Worm (Caenorhabditis elegans): ENCODE data around the gene ZK1098.6.

Gene ZK1098.6

DNA sequence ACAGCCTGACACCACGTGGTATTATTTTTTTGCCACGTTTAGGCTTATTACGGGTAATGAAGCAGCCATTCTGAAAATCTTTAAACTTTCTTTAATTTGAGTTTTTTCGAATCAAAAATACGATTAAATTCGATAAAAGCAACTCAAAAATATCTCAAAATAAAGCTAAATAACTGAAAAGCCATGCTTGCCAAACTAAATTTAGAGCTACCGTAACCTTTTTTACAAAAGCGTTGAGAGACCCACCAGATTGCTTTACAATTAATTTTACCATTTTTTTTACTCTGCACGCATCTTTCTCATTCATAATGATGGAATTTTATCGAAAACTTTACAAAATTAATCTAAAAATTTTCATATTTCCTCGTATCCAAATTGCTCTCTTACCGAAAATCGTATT lies 38.9 kb upstream of the ZK1098.6 start:
- no peak for TF ChIP-seq dmd-8 (GFP tag; IDR thresholded peaks at IDR 0.05)
- no peak for TF ChIP-seq egl-43 (GFP tag; IDR thresholded peaks at IDR 0.05)
- TF ChIP-seq jun-1 (tag; optimal IDR thresholded peaks at IDR 0.05), result no peak
- no peak for TF ChIP-seq tag-97 (GFP tag; IDR thresholded peaks at IDR 0.05)
- TF ChIP-seq nhr-76 (tag; optimal IDR thresholded peaks at IDR 0.05), result no peak
- no peak for TF ChIP-seq unc-62 (GFP tag; optimal IDR thresholded peaks at IDR 0.05 in 1 of 2)
- TF ChIP-seq unc-62 (tag; optimal IDR thresholded peaks at IDR 0.05), result no peak
- TF ChIP-seq dpl-1 (GFP tag; optimal IDR thresholded peaks at IDR 0.05), result no peak
- TF ChIP-seq R02D3.7 (tag; optimal IDR thresholded peaks at IDR 0.05), result no peak
- TF ChIP-seq Y105C5A.15 (GFP tag; IDR thresholded peaks at IDR 0.05), result no peak
- no peak for TF ChIP-seq fos-1 (tag; optimal IDR thresholded peaks at IDR 0.05)
- no peak for TF ChIP-seq aha-1 (tag)
- TF ChIP-seq F37D6.2 (tag; optimal IDR thresholded peaks at IDR 0.05), result no peak
- no peak for TF ChIP-seq set-16 (GFP tag; IDR thresholded peaks at IDR 0.05)
- no peak for TF ChIP-seq spr-3 (GFP tag; optimal IDR thresholded peaks at IDR 0.05)
- TF ChIP-seq ceh-62 (tag; optimal IDR thresholded peaks at IDR 0.05), result no peak
- TF ChIP-seq rbr-2 (tag; optimal IDR thresholded peaks at IDR 0.05), result no peak

DNA sequence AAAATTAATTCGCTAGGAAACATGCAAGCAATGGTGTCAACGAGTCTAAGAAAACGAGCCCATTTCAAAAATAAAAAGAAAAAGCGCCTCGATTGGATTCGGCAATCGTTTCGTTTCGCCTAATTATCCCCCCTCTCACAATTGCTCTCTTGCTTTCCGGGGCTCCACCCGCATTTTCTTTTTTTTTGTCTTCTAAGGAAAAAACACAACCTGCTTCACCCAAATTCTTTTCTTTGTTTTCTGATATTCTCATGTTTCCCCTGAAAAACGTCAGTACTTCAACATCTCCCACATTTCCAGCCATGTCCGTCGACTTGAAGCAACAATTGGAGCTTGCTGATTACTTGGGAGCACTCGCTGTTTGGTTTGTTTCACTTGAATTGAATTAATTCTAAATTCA lies 38.5 kb upstream of the ZK1098.6 start, which contains the start of gene nlp-36:
nlp-36 (plus strand) TSS at position 301 of the 400 bp plus-strand sequence.
- TF ChIP-seq pha-4 (GFP tag; IDR thresholded peaks at IDR 0.05), result no peak
- TF ChIP-seq pha-4 (tag; optimal IDR thresholded peaks at IDR 0.05), result no peak
- TF ChIP-seq gei-8 (GFP tag; optimal IDR thresholded peaks at IDR 0.05), result no peak
- TF ChIP-seq Y75B8A.6 (GFP tag; IDR thresholded peaks at IDR 0.05), result no peak
- no peak for TF ChIP-seq spr-3 (GFP tag; optimal IDR thresholded peaks at IDR 0.05)
- no peak for TF ChIP-seq madf-9 (GFP tag; conservative IDR thresholded peaks at IDR 0.05)
- TF ChIP-seq nhr-111 (GFP tag; optimal IDR thresholded peaks at IDR 0.05), result no peak
- no peak for TF ChIP-seq ama-1 (optimal IDR thresholded peaks at IDR 0.05)
- TF ChIP-seq nhr-77 (tag; optimal IDR thresholded peaks at IDR 0.05), result no peak
- no peak for TF ChIP-seq D1046.2 (GFP tag; IDR thresholded peaks at IDR 0.05)
- TF ChIP-seq nhr-10 (tag; optimal IDR thresholded peaks at IDR 0.05), result no peak
- TF ChIP-seq mxl-2 (GFP tag; conservative IDR thresholded peaks at IDR 0.05), result no peak
- no peak for TF ChIP-seq F26F4.8 (GFP tag; conservative IDR thresholded peaks at IDR 0.05)
- TF ChIP-seq nhr-76 (tag; optimal IDR thresholded peaks at IDR 0.05), result no peak
- no peak for TF ChIP-seq F37D6.2 (tag; optimal IDR thresholded peaks at IDR 0.05)

DNA sequence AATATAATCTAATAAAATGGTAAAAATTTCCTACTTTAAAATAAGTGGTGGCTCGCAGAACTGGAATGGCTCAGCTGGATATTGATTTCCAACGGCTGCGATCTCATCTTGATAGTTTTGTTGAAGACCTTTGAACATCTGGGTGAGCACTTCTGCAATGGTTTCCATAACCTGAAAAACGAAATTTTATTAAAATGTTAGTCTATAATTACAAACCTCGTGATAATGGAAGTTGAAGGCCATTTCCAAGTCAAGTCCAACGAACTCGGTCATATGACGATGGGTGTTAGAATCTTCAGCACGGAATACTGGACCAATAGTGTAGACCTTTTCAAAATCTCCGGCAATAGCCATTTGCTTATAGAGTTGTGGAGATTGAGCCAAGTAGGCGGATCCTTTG lies 37.2 kb upstream of the ZK1098.6 start:
- TF ChIP-seq ZK337.2 (GFP tag; IDR thresholded peaks at IDR 0.05), result no peak
- TF ChIP-seq unc-62 (GFP tag; optimal IDR thresholded peaks at IDR 0.05 in 1 of 2), result peak in 1 of 2 experiments; percentile 10
- no peak for TF ChIP-seq unc-62 (tag; optimal IDR thresholded peaks at IDR 0.05)

DNA sequence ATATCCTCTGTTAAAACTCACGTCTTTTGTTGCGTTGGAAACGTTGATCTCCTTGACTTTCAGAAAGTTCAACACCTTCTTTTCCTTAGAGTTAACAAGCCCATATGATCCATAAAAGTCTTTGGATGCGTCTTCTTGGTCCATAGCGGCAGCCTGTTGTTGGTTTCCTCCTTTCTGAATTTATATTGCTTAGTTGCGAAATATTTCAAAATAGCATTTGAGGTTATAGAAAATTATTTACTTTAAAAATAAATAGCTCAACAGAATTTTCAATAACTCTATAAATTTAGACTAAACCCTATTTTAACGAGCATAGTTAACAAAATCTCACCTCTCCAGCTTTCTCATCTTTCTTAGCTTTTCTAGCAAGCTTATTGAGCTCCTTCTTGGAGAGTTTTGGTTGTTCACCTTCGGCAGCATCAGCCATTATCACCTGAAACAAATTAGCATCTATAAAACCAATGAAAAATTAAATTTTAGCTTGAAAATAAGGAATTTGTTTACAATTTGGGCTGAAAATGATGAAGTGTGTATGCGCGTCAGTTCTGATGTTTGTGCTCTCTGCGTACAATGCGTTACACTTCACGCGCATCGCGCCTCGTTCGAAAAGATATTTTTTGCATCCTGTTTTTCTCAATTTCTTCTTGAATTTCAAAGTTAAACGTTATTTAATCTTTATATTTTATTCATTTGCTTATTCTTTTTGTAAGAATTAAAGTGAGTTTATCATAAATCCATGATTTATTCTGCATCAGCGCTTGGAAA lies 36.0 kb upstream of the ZK1098.6 start, which contains the start of the genes dars-1 and ctr-9:
dars-1 (minus strand) TSS at position 433 of the 765 bp plus-strand sequence.
ctr-9 (plus strand) TSS at position 614 of the 765 bp plus-strand sequence.
- TF ChIP-seq F26F4.8 (GFP tag; conservative IDR thresholded peaks at IDR 0.05), result no peak
- TF ChIP-seq lsy-2 (tag; optimal IDR thresholded peaks at IDR 0.05), result peak in 1 of 2 experiments; percentile 31
- TF ChIP-seq arid-1 (GFP tag; conservative IDR thresholded peaks at IDR 0.05), result 0 out of 2 replicates have a peak, but pooled peaks have one; percentile 1
- peak; percentile 91 for TF ChIP-seq zip-2 (tag; optimal IDR thresholded peaks at IDR 0.05)
- TF ChIP-seq nhr-10 (tag; optimal IDR thresholded peaks at IDR 0.05), result no peak
- TF ChIP-seq dpl-1 (GFP tag; optimal IDR thresholded peaks at IDR 0.05), result peak; percentile 43
- TF ChIP-seq mes-2 (tag; optimal IDR thresholded peaks at IDR 0.05; ENCODE audit: poor library complexity, severe bottlenecking), result peak; percentile 18
